Fruit fly (Drosophila melanogaster) whole organism: Measurements from ENCODE around the gene NetB.

Source experiments
- pan ChIP-seq: fragments of >200 bp; optimal IDR thresholded peaks from 2 replicates; lab custom pipeline; 2017
- psq ChIP-seq: fragments of >200 bp; optimal IDR thresholded peaks from 2 replicates; lab custom pipeline; 2017

DNA sequence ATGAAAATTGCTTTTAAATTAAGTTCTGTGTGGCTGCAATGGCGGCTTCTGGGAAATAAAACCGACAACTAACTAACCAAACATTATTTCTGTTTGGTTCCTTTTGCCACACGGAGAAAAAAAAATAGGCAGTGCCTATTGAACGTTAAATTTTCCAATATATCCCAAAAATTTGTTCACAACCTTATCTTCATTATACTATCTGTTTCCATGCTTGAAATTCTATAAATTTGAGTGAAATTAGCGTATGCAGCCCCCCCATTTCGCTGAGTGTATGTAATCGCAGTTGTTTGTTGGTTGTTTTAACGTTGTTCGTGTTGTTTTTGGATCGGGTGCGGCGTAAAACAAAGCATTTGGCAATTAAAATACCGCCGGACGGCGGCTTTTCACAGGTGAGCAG, 10.8 kb downstream of the NetB start:
- TF ChIP-seq pan (lab: Kevin White, UChicago) (no peak), psq (lab: Kevin White, UChicago) (no peak)
